Fruit fly (Drosophila melanogaster) whole organism, wandering third instar larva: Measurements from ENCODE around the gene CG1695.

ENCODE experiments used
- Dfd ChIP-seq: fragments of >200 bp; optimal IDR thresholded peaks from 2 replicates; lab custom pipeline; 2017; ENCODE audit warnings: missing biosample characterization, missing genetic modification characterization
- Mio ChIP-seq: sonication (Bioruptor generic); optimal IDR thresholded peaks from 2 replicates; lab custom pipeline; 2016; ENCODE audit warnings: missing biosample characterization, missing genetic modification characterization
- Rel ChIP-seq, 2 experiments: fragments of 200-800 bp; sonication (Bioruptor generic) in 1 of 2; optimal IDR thresholded peaks; 2 replicates in 1 of 2; 3 replicates in 1 of 2; lab custom pipeline; 2016 to 2019; ENCODE audit warnings: mild to moderate bottlenecking in 2 of 2, missing biosample characterization in 2 of 2, missing genetic modification characterization in 2 of 2, moderate library complexity in 1 of 2
- h ChIP-seq: fragments of 200-800 bp; sonication (Bioruptor generic); optimal IDR thresholded peaks from 3 replicates; lab custom pipeline; 2016; ENCODE audit warnings: missing biosample characterization, mild to moderate bottlenecking, missing genetic modification characterization
- lola ChIP-seq: fragments of >200 bp; optimal IDR thresholded peaks from 2 replicates; lab custom pipeline; 2017; ENCODE audit warnings: missing biosample characterization, missing genetic modification characterization
- tai ChIP-seq: sonication (Bioruptor generic); optimal IDR thresholded peaks from 2 replicates; lab custom pipeline; 2016; ENCODE audit warnings: missing biosample characterization, missing genetic modification characterization
- usp ChIP-seq: fragments of >200 bp; optimal IDR thresholded peaks from 2 replicates; lab custom pipeline; 2017; ENCODE audit warnings: missing biosample characterization, missing genetic modification characterization

DNA sequence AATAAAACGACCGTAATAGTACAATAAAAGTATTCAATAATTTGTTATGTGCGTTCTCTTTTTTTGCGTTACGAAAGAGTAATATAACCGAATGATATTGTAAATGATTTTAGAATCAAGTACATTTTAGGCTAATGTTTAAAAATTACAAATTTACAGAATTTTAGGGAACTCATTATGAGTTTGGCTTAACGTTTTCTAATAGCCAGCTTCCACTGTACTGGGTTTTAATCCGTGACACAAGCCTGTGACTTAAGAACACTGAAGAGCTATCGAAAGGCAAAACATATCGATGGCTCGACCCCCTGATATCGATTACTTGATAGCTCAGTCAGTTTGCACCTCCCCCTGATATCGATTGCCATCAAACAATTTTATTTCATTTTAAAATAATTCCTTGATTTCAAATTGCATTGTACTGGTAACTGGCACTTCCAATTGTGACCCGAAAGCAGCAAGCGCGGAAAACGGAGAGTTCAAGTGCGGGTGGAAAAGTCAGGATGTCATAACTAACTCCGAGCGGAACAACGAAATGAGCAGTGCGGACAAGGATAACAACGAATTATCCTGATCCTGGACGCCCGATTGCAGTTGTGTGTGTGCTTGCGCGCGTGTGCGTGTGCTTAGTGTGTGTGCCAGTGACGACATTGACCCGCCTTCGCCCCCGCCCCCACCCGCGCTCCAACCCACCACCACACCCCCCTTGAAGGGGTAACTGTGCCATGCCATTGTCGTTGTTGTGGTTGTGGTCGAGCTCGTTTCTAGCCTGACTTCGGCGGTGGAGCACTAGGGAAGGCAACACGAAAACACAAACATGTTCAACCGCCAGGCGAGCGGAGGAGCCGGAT is 39.5 kb upstream of the CG1695 start, which contains the start of gene HERC2:
- TF ChIP-seq usp (GFP tag; lab: Kevin White, UChicago) (no peak), tai (no peak), Rel (GFP tag; optimal IDR thresholded peaks at IDR 0.05; lab: Kevin White, UChicago) (no peak), Rel (tag; optimal IDR thresholded peaks at IDR 0.05; lab: Kevin White, UChicago) (no peak), h (peak; percentile 40), lola (GFP tag; lab: Kevin White, UChicago) (no peak), Mio (no peak), Dfd (GFP tag; lab: Kevin White, UChicago) (no peak)
